Worm (Caenorhabditis elegans): ENCODE data around the gene nucb-1.

ce11 chrX:10205321-10205720 is 7.8 kb downstream of the nucb-1 start, which contains the start of gene sex-1:
- TF ChIP-seq ceh-22 (tag; optimal IDR thresholded peaks at IDR 0.05) (no peak), pag-3 (tag; optimal IDR thresholded peaks at IDR 0.05; ENCODE audit: borderline replicate concordance) (no peak), pha-4 (tag; optimal IDR thresholded peaks at IDR 0.05) (no peak), madf-2 (tag; optimal IDR thresholded peaks at IDR 0.05) (no peak)

Measured in whole organism, late embryonic.